Fruit fly (Drosophila melanogaster) whole organism, embryonic: ENCODE results near the gene Lipt2.

Experiments used
- CG11723 ChIP-seq: fragments of 200-800 bp; sonication (Bioruptor generic); optimal IDR thresholded peaks from 2 replicates; lab custom pipeline; 2017; ENCODE audit warnings: missing biosample characterization, mild to moderate bottlenecking, missing genetic modification characterization
- CG12219 ChIP-seq: fragments of 200-800 bp; sonication (Bioruptor generic); optimal IDR thresholded peaks from 3 replicates; lab custom pipeline; 2018; ENCODE audit warnings: missing biosample characterization, mild to moderate bottlenecking, missing genetic modification characterization
- CG12769 ChIP-seq: fragments of 200-800 bp; sonication (Bioruptor generic); optimal IDR thresholded peaks from 2 replicates; lab custom pipeline; 2019; ENCODE audit warnings: missing biosample characterization, mild to moderate bottlenecking, missing genetic modification characterization, moderate library complexity
- CG14965 ChIP-seq: fragments of 200-800 bp; sonication (Bioruptor generic); optimal IDR thresholded peaks from 2 replicates; lab custom pipeline; 2016; ENCODE audit warnings: missing biosample characterization, missing genetic modification characterization, borderline replicate concordance
- CG18476 ChIP-seq: fragments of 200-800 bp; sonication (Bioruptor generic); optimal IDR thresholded peaks from 2 replicates; lab custom pipeline; 2016; ENCODE audit warnings: missing biosample characterization, mild to moderate bottlenecking, missing genetic modification characterization
- CG2116 ChIP-seq: fragments of 200-800 bp; sonication (Bioruptor generic); optimal IDR thresholded peaks from 3 replicates; lab custom pipeline; 2018; ENCODE audit warnings: missing biosample characterization, mild to moderate bottlenecking, missing genetic modification characterization
- CG2120 ChIP-seq: fragments of 200-800 bp; sonication (Bioruptor generic); optimal IDR thresholded peaks from 3 replicates; lab custom pipeline; 2016; ENCODE audit warnings: missing biosample characterization, missing genetic modification characterization
- CG2129 ChIP-seq: fragments of 200-800 bp; sonication (Bioruptor generic); IDR thresholded peaks from 2 replicates; pipeline ENCODE4 v1.3.6; 2022; ENCODE audit warnings: missing biosample characterization, missing genetic modification characterization; ENCODE audit not compliant: partially characterized antibody
- CG31365 ChIP-seq: fragments of 200-800 bp; sonication (Bioruptor generic); optimal IDR thresholded peaks from 2 replicates; lab custom pipeline; 2018; ENCODE audit warnings: missing biosample characterization, mild to moderate bottlenecking, missing genetic modification characterization
- CG3163 ChIP-seq: fragments of 200-800 bp; sonication (Bioruptor generic); optimal IDR thresholded peaks from 3 replicates; lab custom pipeline; 2016; ENCODE audit warnings: missing biosample characterization, missing genetic modification characterization
- CG42726 ChIP-seq: fragments of 200-800 bp; sonication (Bioruptor generic); IDR thresholded peaks from 2 replicates; pipeline ENCODE4 v1.3.6; 2022; ENCODE audit warnings: missing biosample characterization, missing genetic modification characterization; ENCODE audit not compliant: partially characterized antibody
- CG4328 ChIP-seq: fragments of 200-800 bp; sonication (Bioruptor generic); optimal IDR thresholded peaks from 3 replicates; lab custom pipeline; 2017; ENCODE audit warnings: missing biosample characterization, missing genetic modification reagents, missing genetic modification characterization
- CG4424 ChIP-seq: fragments of 200-800 bp; sonication (Bioruptor generic); optimal IDR thresholded peaks from 3 replicates; lab custom pipeline; 2016; ENCODE audit warnings: missing biosample characterization, missing genetic modification characterization
- CG5245 ChIP-seq: fragments of 200-800 bp; sonication (Bioruptor generic); optimal IDR thresholded peaks from 3 replicates; lab custom pipeline; 2016; ENCODE audit warnings: missing biosample characterization, missing genetic modification characterization
- CG6175 ChIP-seq: fragments of 200-800 bp; sonication (Bioruptor generic); IDR thresholded peaks from 3 replicates; pipeline ENCODE4 v1.3.6; 2022; ENCODE audit warnings: missing biosample characterization, missing genetic modification characterization
- CG6683 ChIP-seq: fragments of 200-800 bp; sonication (Bioruptor generic); optimal IDR thresholded peaks from 2 replicates; lab custom pipeline; 2017; ENCODE audit warnings: missing biosample characterization, mild to moderate bottlenecking, missing genetic modification characterization, missing genetic modification reagents
- CG6854 ChIP-seq: fragments of 200-800 bp; sonication (Bioruptor generic); optimal IDR thresholded peaks from 3 replicates; lab custom pipeline; 2017; ENCODE audit warnings: missing biosample characterization, mild to moderate bottlenecking, missing genetic modification characterization
- CG7928 ChIP-seq: fragments of 200-800 bp; sonication (Bioruptor generic); optimal IDR thresholded peaks from 2 replicates; lab custom pipeline; 2017; ENCODE audit warnings: missing biosample characterization, mild to moderate bottlenecking, missing genetic modification characterization
- CG8765 ChIP-seq: fragments of 200-800 bp; sonication (Bioruptor generic); IDR thresholded peaks from 2 replicates; pipeline ENCODE4 v1.3.6; 2022; ENCODE audit warnings: missing biosample characterization, missing genetic modification characterization
- CG9727 ChIP-seq: fragments of 200-800 bp; sonication (Bioruptor generic); optimal IDR thresholded peaks from 3 replicates; lab custom pipeline; 2017; ENCODE audit warnings: missing biosample characterization, mild to moderate bottlenecking, missing genetic modification characterization
- CG9932 ChIP-seq: fragments of 200-800 bp; sonication (Bioruptor generic); IDR thresholded peaks from 2 replicates; pipeline ENCODE4 v1.3.6; 2022; ENCODE audit warnings: missing biosample characterization, missing genetic modification characterization
- CTCF ChIP-seq: fragments of 200-800 bp; sonication (Bioruptor generic); optimal IDR thresholded peaks from 2 replicates; lab custom pipeline; 2017; ENCODE audit warnings: missing biosample characterization, mild to moderate bottlenecking, missing genetic modification characterization, moderate library complexity
- CkIIα-i1 ChIP-seq: fragments of 200-800 bp; sonication (Bioruptor generic); IDR thresholded peaks from 2 replicates; pipeline ENCODE4 v1.3.6; 2022; ENCODE audit warnings: missing biosample characterization, missing genetic modification characterization
- Dek ChIP-seq: fragments of 200-800 bp; sonication (Bioruptor generic); optimal IDR thresholded peaks from 3 replicates; lab custom pipeline; 2019; ENCODE audit warnings: missing biosample characterization, mild to moderate bottlenecking, missing genetic modification characterization, moderate library complexity
- Dfd ChIP-seq, 2 experiments: fragments of >200 bp; optimal IDR thresholded peaks; 2 replicates each; lab custom pipeline; 2017; ENCODE audit warnings: missing biosample characterization in 2 of 2, missing genetic modification characterization in 2 of 2
- Dip3 ChIP-seq: fragments of 200-800 bp; sonication (Bioruptor generic); optimal IDR thresholded peaks from 3 replicates; lab custom pipeline; 2016; ENCODE audit warnings: missing biosample characterization, missing genetic modification characterization
- Doc2 ChIP-seq: fragments of 200-800 bp; sonication (Bioruptor generic); IDR thresholded peaks from 2 replicates; pipeline ENCODE4 v1.3.6; 2022; ENCODE audit warnings: missing biosample characterization, missing genetic modification characterization
- E2f2 ChIP-seq: fragments of 200-800 bp; sonication (Bioruptor generic); IDR thresholded peaks from 2 replicates; pipeline ENCODE4 v1.3.6; 2022; ENCODE audit warnings: missing biosample characterization, missing genetic modification characterization
- HLH3B ChIP-seq: fragments of 200-800 bp; sonication (Bioruptor generic); IDR thresholded peaks from 2 replicates; pipeline ENCODE4 v1.3.6; 2022; ENCODE audit warnings: missing biosample characterization, missing genetic modification characterization
- Hey ChIP-seq: fragments of 200-800 bp; sonication (Bioruptor generic); optimal IDR thresholded peaks from 3 replicates; lab custom pipeline; 2018; ENCODE audit warnings: missing biosample characterization, mild to moderate bottlenecking, missing genetic modification characterization
- MTF-1 ChIP-seq: fragments of 200-800 bp; sonication (Bioruptor generic); optimal IDR thresholded peaks from 2 replicates; lab custom pipeline; 2018; ENCODE audit warnings: missing biosample characterization, mild to moderate bottlenecking, missing genetic modification characterization, borderline replicate concordance
- NK7.1 ChIP-seq: fragments of 200-800 bp; sonication (Bioruptor generic); optimal IDR thresholded peaks from 3 replicates; lab custom pipeline; 2016; ENCODE audit warnings: missing biosample characterization, missing genetic modification characterization
- Rx ChIP-seq: fragments of 200-800 bp; sonication (Bioruptor generic); IDR thresholded peaks from 2 replicates; pipeline ENCODE4 v1.3.6; 2022; ENCODE audit warnings: missing biosample characterization, missing genetic modification characterization
- TFAM ChIP-seq: fragments of 200-800 bp; sonication (Bioruptor generic); optimal IDR thresholded peaks from 2 replicates; lab custom pipeline; 2017; ENCODE audit warnings: missing biosample characterization, missing genetic modification characterization, inconsistent platforms
- Usf ChIP-seq: fragments of 200-800 bp; sonication (Bioruptor generic); optimal IDR thresholded peaks from 2 replicates; lab custom pipeline; 2017; ENCODE audit warnings: missing genotype, missing biosample characterization, missing genetic modification characterization
- Xrp1 ChIP-seq: fragments of 200-800 bp; sonication (Bioruptor generic); IDR thresholded peaks from 2 replicates; pipeline ENCODE4 v1.3.6; 2022; ENCODE audit warnings: missing biosample characterization, missing genetic modification characterization
- ash1 ChIP-seq: fragments of 200-800 bp; sonication (Bioruptor generic); optimal IDR thresholded peaks from 2 replicates; lab custom pipeline; 2018; ENCODE audit warnings: missing biosample characterization, mild to moderate bottlenecking, missing genetic modification characterization
- da ChIP-seq: fragments of 200-800 bp; sonication (Bioruptor generic); optimal IDR thresholded peaks from 2 replicates; lab custom pipeline; 2016; ENCODE audit warnings: missing biosample characterization, missing genetic modification characterization
- dan ChIP-seq: fragments of 200-800 bp; sonication (Bioruptor generic); IDR thresholded peaks from 2 replicates; pipeline ENCODE4 v1.3.6; 2022; ENCODE audit warnings: missing biosample characterization, missing genetic modification characterization
- dimm ChIP-seq: fragments of 200-800 bp; sonication (Bioruptor generic); IDR thresholded peaks from 2 replicates; pipeline ENCODE4 v1.3.6; 2022; ENCODE audit warnings: missing biosample characterization, missing genetic modification characterization
- disco-r ChIP-seq: fragments of 200-800 bp; sonication (Bioruptor generic); optimal IDR thresholded peaks from 2 replicates; lab custom pipeline; 2016; ENCODE audit warnings: missing biosample characterization, missing genetic modification characterization
- exex ChIP-seq: fragments of 200-800 bp; sonication (Bioruptor generic); optimal IDR thresholded peaks from 4 replicates; lab custom pipeline; 2018; ENCODE audit warnings: missing biosample characterization, mild to moderate bottlenecking, missing genetic modification characterization, moderate library complexity
- fd102C ChIP-seq: fragments of 200-800 bp; sonication (Bioruptor generic); optimal IDR thresholded peaks from 2 replicates; lab custom pipeline; 2018; ENCODE audit warnings: missing biosample characterization, mild to moderate bottlenecking, missing genetic modification characterization, moderate library complexity
- fd96Cb ChIP-seq: fragments of 200-800 bp; sonication (Bioruptor generic); optimal IDR thresholded peaks from 2 replicates; lab custom pipeline; 2018; ENCODE audit warnings: missing biosample characterization, mild to moderate bottlenecking, missing genetic modification characterization, moderate library complexity
- ken ChIP-seq: fragments of 200-800 bp; sonication (Bioruptor generic); IDR thresholded peaks from 3 replicates; pipeline ENCODE4 v1.3.6; 2022; ENCODE audit warnings: missing biosample characterization, missing genetic modification characterization
- lov ChIP-seq, 2 experiments: fragments of 200-800 bp in 1 of 2; fragments of >200 bp in 1 of 2; sonication (Bioruptor generic) in 1 of 2; IDR thresholded peaks in 1 of 2; optimal IDR thresholded peaks in 1 of 2; 2 replicates in 1 of 2; 3 replicates in 1 of 2; pipeline versions ENCODE4 v1.3.6 to Lab custom; 2017 to 2022; ENCODE audit warnings: missing biosample characterization in 1 of 2, missing genetic modification characterization in 1 of 2
- nmo ChIP-seq: fragments of 200-800 bp; sonication (Bioruptor generic); optimal IDR thresholded peaks from 2 replicates; lab custom pipeline; 2018; ENCODE audit warnings: missing biosample characterization, mild to moderate bottlenecking, missing genetic modification characterization, moderate library complexity
- nom ChIP-seq: fragments of 200-800 bp; sonication (Bioruptor generic); optimal IDR thresholded peaks from 2 replicates; lab custom pipeline; 2017; ENCODE audit warnings: missing biosample characterization, missing genetic modification characterization, mild to moderate bottlenecking, moderate library complexity, missing genetic modification reagents
- seq ChIP-seq: fragments of 200-800 bp; sonication (Bioruptor generic); IDR thresholded peaks from 2 replicates; pipeline ENCODE4 v1.3.6; 2022; ENCODE audit warnings: missing biosample characterization, missing genetic modification characterization
- ttk ChIP-seq: fragments of 200-800 bp; sonication (Bioruptor generic); IDR thresholded peaks from 2 replicates; pipeline ENCODE4 v2.1.2; 2022; ENCODE audit warnings: missing biosample characterization, missing genetic modification characterization
- unpg ChIP-seq: fragments of 200-800 bp; sonication (Bioruptor generic); optimal IDR thresholded peaks from 3 replicates; lab custom pipeline; 2018; ENCODE audit warnings: missing biosample characterization, mild to moderate bottlenecking, missing genetic modification characterization, moderate library complexity
- wdn ChIP-seq: fragments of 200-800 bp; sonication (Bioruptor generic); IDR thresholded peaks from 2 replicates; pipeline ENCODE4 v1.3.6; 2022; ENCODE audit warnings: missing biosample characterization, missing genetic modification characterization

Gene Lipt2

DNA sequence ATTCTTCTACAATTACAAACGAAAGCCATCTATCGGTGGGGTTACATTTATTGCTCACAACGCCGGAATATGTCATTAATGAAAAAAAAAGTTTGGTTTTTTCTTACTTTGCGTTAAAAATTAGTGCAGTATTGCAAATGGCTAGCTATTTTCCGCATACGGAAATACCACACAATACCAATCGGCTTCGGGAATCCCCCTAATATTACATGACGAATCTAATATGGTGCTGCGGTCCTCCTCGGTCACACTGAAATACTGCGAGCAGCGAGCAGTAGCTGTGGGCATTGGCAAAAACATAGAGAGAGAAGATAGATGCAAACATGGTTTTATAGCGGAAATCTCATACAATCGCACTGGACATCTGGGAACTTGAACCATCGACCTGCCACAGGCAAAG is 49.6 kb downstream of the Lipt2 start, which contains the start of gene tub (continued):
- TF ChIP-seq Rx (GFP tag; lab: Robert Waterston, UW) (no peak), seq (GFP tag; lab: Robert Waterston, UW) (no peak), CG2116 (peak; percentile 36), exex (no peak), CG4328 (no peak), CG3163 (no peak), CG12769 (tag; lab: Kevin White, UChicago) (no peak), fd96Cb (tag; lab: Kevin White, UChicago) (no peak), disco-r (GFP tag; lab: Kevin White, UChicago) (no peak), Dfd (GFP tag; optimal IDR thresholded peaks at IDR 0.05; lab: Kevin White, UChicago) (no peak), lov (optimal IDR thresholded peaks at IDR 0.05; lab: Kevin White, UChicago) (no peak), lov (GFP tag; IDR thresholded peaks at IDR 0.05; lab: Robert Waterston, UW) (no peak), CG6175 (GFP tag; lab: Robert Waterston, UW) (no peak), CG2129 (GFP tag; lab: Robert Waterston, UW) (no peak), CTCF (peak; percentile 84), CG9932 (GFP tag; lab: Robert Waterston, UW) (no peak), Usf (no peak), CG8765 (no peak), CG31365 (tag; lab: Kevin White, UChicago) (no peak), unpg (GFP tag; lab: Kevin White, UChicago) (no peak), TFAM (no peak), Doc2 (no peak), CG18476 (GFP tag; lab: Kevin White, UChicago) (no peak), CG6683 (GFP tag; lab: Kevin White, UChicago) (no peak), nmo (peak; percentile 48), dan (GFP tag; lab: Robert Waterston, UW) (no peak), CG42726 (GFP tag; lab: Robert Waterston, UW) (no peak), CG14965 (GFP tag; lab: Kevin White, UChicago) (no peak), dimm (GFP tag; lab: Robert Waterston, UW) (no peak), CG9727 (GFP tag; lab: Kevin White, UChicago) (no peak), E2f2 (GFP tag; lab: Robert Waterston, UW) (peak; percentile 43; the same call in 1 of the 2 replicates), fd102C (GFP tag; lab: Kevin White, UChicago) (no peak), ash1 (no peak), CG5245 (GFP tag; lab: Kevin White, UChicago) (peak; percentile 30), ken (GFP tag; lab: Robert Waterston, UW) (no peak; the same call in 2 of the 3 replicates), CG4424 (GFP tag; lab: Kevin White, UChicago) (peak; percentile 34), da (peak; percentile 17), ttk (GFP tag; lab: Robert Waterston, UW) (no peak), nom (GFP tag; lab: Kevin White, UChicago) (peak; percentile 13), Dek (tag; lab: Kevin White, UChicago) (no peak), Hey (tag; lab: Kevin White, UChicago) (no peak), CG6854 (GFP tag; lab: Kevin White, UChicago) (no peak), MTF-1 (GFP tag; lab: Kevin White, UChicago) (no peak), CG2120 (GFP tag; lab: Kevin White, UChicago) (peak; percentile 65), Xrp1 (GFP tag; lab: Robert Waterston, UW) (peak; percentile 34), CkIIα-i1 (no peak), Dip3 (peak; percentile 16), CG12219 (no peak), NK7.1 (GFP tag; lab: Kevin White, UChicago) (peak; percentile 8), CG7928 (GFP tag; lab: Kevin White, UChicago) (no peak), CG11723 (GFP tag; lab: Kevin White, UChicago) (no peak), HLH3B (GFP tag; lab: Robert Waterston, UW) (no peak; the same call in 1 of the 2 replicates), wdn (GFP tag; lab: Robert Waterston, UW) (no peak)
